Fruit fly (Drosophila melanogaster): Measurements from ENCODE around the gene CG5746.

The CG5746 gene

DNA sequence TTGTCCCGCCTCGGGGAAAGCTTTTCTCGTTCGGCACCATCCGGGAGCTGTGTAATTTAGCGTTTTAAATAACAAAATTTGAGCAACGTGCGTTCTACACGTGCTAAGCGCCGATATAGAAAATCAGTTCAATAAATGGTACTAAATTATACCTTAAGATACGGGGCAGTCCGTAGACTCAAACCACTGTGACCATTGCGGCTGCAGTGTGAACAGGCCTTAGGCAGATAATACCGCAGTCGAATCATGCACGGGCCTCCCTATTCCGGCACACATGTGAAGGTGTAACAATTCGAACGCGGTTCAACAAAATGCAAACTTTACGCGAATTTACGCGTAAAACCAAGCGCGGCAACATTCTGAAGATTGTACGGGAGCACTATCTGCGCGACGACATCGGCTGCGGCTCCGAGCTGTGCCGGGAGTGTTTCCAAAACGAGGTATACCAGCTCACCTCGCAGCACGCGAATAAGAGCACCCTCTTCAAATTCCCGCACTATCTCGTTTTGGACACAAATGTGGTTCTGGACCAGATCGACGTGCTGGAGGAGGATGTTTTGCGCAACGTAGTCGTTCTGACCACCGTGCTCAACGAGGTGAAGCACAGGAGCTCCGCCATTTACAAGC is 15.3 kb downstream of the CG5746 start, which contains the start of the genes Rrp5 and Dis3 (continued):
- TF ChIP-seq CG14710 (tag; optimal IDR thresholded peaks at IDR 0.05), result no peak
- TF ChIP-seq ham (GFP tag; IDR thresholded peaks at IDR 0.05), result no peak
- TF ChIP-seq Oaz (GFP tag; IDR thresholded peaks at IDR 0.05), result no peak
- TF ChIP-seq Ets97D (GFP tag; optimal IDR thresholded peaks at IDR 0.05), result peak; percentile 81
- no peak for TF ChIP-seq CG17612 (GFP tag; IDR thresholded peaks at IDR 0.05)
- TF ChIP-seq CG1024 (GFP tag; IDR thresholded peaks at IDR 0.05), result peak; percentile 91
- no peak for TF ChIP-seq dmrt11E (tag; optimal IDR thresholded peaks at IDR 0.05)
- peak; percentile 52 for TF ChIP-seq sens-2 (GFP tag; IDR thresholded peaks at IDR 0.05)
- no peak for TF ChIP-seq odd (GFP tag; optimal IDR thresholded peaks at IDR 0.05)
- TF ChIP-seq onecut (GFP tag; IDR thresholded peaks at IDR 0.05), result no peak
- TF ChIP-seq D19B (GFP tag; optimal IDR thresholded peaks at IDR 0.05), result no peak
- TF ChIP-seq CG1832 (GFP tag; optimal IDR thresholded peaks at IDR 0.05), result no peak
- TF ChIP-seq CG10267 (tag; optimal IDR thresholded peaks at IDR 0.05), result no peak
- TF ChIP-seq scrt (GFP tag; optimal IDR thresholded peaks at IDR 0.05), result no peak
- TF ChIP-seq CG17912 (GFP tag; optimal IDR thresholded peaks at IDR 0.05), result peak; percentile 13
- TF ChIP-seq BtbVII (GFP tag; optimal IDR thresholded peaks at IDR 0.05), result no peak
- TF ChIP-seq unpg (GFP tag; optimal IDR thresholded peaks at IDR 0.05), result no peak
- TF ChIP-seq caup (GFP tag; optimal IDR thresholded peaks at IDR 0.05; ENCODE audit: severe bottlenecking), result no peak
- no peak for TF ChIP-seq salm (tag; optimal IDR thresholded peaks at IDR 0.05)
- TF ChIP-seq Asciz (GFP tag; optimal IDR thresholded peaks at IDR 0.05), result no peak
- no peak for TF ChIP-seq twi (tag; optimal IDR thresholded peaks at IDR 0.05)
- peak; percentile 80 for TF ChIP-seq slbo (GFP tag; IDR thresholded peaks at IDR 0.05)
- TF ChIP-seq dmrt99B (tag; optimal IDR thresholded peaks at IDR 0.05), result no peak
- no peak for TF ChIP-seq Oli (tag; optimal IDR thresholded peaks at IDR 0.05)
- TF ChIP-seq Doc2 (GFP tag; IDR thresholded peaks at IDR 0.05), result no peak
- TF ChIP-seq cato (GFP tag; optimal IDR thresholded peaks at IDR 0.05; ENCODE audit: borderline replicate concordance), result no peak
- no peak for TF ChIP-seq CG13894 (tag; optimal IDR thresholded peaks at IDR 0.05)
- TF ChIP-seq D19A (tag; optimal IDR thresholded peaks at IDR 0.05), result no peak
- TF ChIP-seq disco-r (GFP tag; optimal IDR thresholded peaks at IDR 0.05), result no peak
- no peak for TF ChIP-seq tio (GFP tag; optimal IDR thresholded peaks at IDR 0.05)
- no peak for TF ChIP-seq Hey (tag; optimal IDR thresholded peaks at IDR 0.05)
- no peak for TF ChIP-seq fd96Cb (tag; optimal IDR thresholded peaks at IDR 0.05)
- TF ChIP-seq CG6654 (GFP tag; optimal IDR thresholded peaks at IDR 0.05), result no peak
- no peak for TF ChIP-seq CG1647 (GFP tag; optimal IDR thresholded peaks at IDR 0.05)
- no peak for TF ChIP-seq gem (tag; optimal IDR thresholded peaks at IDR 0.05)
- TF ChIP-seq Hr3 (GFP tag; optimal IDR thresholded peaks at IDR 0.05), result peak; percentile 15
- no peak for TF ChIP-seq az2 (GFP tag; optimal IDR thresholded peaks at IDR 0.05)
- no peak for TF ChIP-seq dimm (GFP tag; IDR thresholded peaks at IDR 0.05)
- TF ChIP-seq org-1 (GFP tag; optimal IDR thresholded peaks at IDR 0.05), result no peak
- TF ChIP-seq Tbp (GFP tag; optimal IDR thresholded peaks at IDR 0.05), result no peak
- TF ChIP-seq Ada2b (GFP tag; IDR thresholded peaks at IDR 0.05), result peak; percentile 32; the same call in 1 of the 2 replicates
- peak; percentile 36 for TF ChIP-seq Mad (GFP tag; optimal IDR thresholded peaks at IDR 0.05)
- no peak for TF ChIP-seq oc (tag; optimal IDR thresholded peaks at IDR 0.05)
- peak; percentile 73 for TF ChIP-seq Myb (GFP tag; optimal IDR thresholded peaks at IDR 0.05)
- TF ChIP-seq bbx (GFP tag; IDR thresholded peaks at IDR 0.05; ENCODE audit: partially characterized antibody), result peak; percentile 58; the same call in 1 of the 2 replicates
- TF ChIP-seq Bgb (GFP tag; IDR thresholded peaks at IDR 0.05; ENCODE audit: partially characterized antibody), result peak; percentile 44; the same call in 1 of the 2 replicates
- no peak for TF ChIP-seq danr (GFP tag; IDR thresholded peaks at IDR 0.05)
- TF ChIP-seq pum (GFP tag; optimal IDR thresholded peaks at IDR 0.05), result no peak
- no peak for TF ChIP-seq CG2129 (GFP tag; IDR thresholded peaks at IDR 0.05; ENCODE audit: partially characterized antibody)
- peak; percentile 30; the same call in 1 of the 2 replicates for TF ChIP-seq cas (GFP tag; IDR thresholded peaks at IDR 0.05)
